Worm (Caenorhabditis elegans) whole organism, mixed stage, embryonic: ENCODE results near the gene abcf-3.

Experiments
- elt-1 ChIP-seq: sonication (generic microtip); optimal IDR thresholded peaks from 2 replicates; lab custom pipeline; 2017; ENCODE audit warnings: missing genetic modification characterization, mild to moderate bottlenecking, missing compliant biosample characterization, antibody characterized with exemption, moderate library complexity, borderline replicate concordance; ENCODE audit not compliant: insufficient read depth
- elt-3 ChIP-seq: fragments of 150-350 bp; optimal IDR thresholded peaks from 2 replicates; lab custom pipeline; 2014; ENCODE audit warnings: missing biosample characterization, missing genetic modification characterization
- flh-1 ChIP-seq: fragments of 200-800 bp; sonication (Bioruptor generic); optimal IDR thresholded peaks from 2 replicates; lab custom pipeline; 2018; ENCODE audit warnings: mild to moderate bottlenecking, missing genetic modification characterization, moderate library complexity, missing compliant biosample characterization
- hlh-1 ChIP-seq: fragments of 150-350 bp; optimal IDR thresholded peaks from 2 replicates; lab custom pipeline; 2014; ENCODE audit warnings: missing biosample characterization, missing genetic modification reagents, missing genetic modification characterization
- lin-13 ChIP-seq: fragments of 150-350 bp; optimal IDR thresholded peaks from 2 replicates; lab custom pipeline; 2014; ENCODE audit warnings: missing biosample characterization, missing genetic modification characterization
- nhr-237 ChIP-seq: fragments of 150-350 bp; optimal IDR thresholded peaks from 2 replicates; lab custom pipeline; 2014; ENCODE audit warnings: missing biosample characterization, missing genetic modification characterization
- nhr-28 ChIP-seq: fragments of 150-350 bp; optimal IDR thresholded peaks from 2 replicates; lab custom pipeline; 2014; ENCODE audit warnings: missing biosample characterization, missing genetic modification characterization
- nhr-76 ChIP-seq: sonication (generic microtip); optimal IDR thresholded peaks from 2 replicates; lab custom pipeline; 2017; ENCODE audit warnings: missing biosample characterization, missing genetic modification characterization
- snpc-4 ChIP-seq: fragments of 150-350 bp; optimal IDR thresholded peaks from 2 replicates; lab custom pipeline; 2014; ENCODE audit warnings: missing biosample characterization, missing genetic modification characterization
- sptf-1 ChIP-seq: sonication (generic microtip); optimal IDR thresholded peaks from 2 replicates; lab custom pipeline; 2017; ENCODE audit warnings: mild to moderate bottlenecking, missing genetic modification characterization, moderate library complexity, missing compliant biosample characterization
- unc-62 ChIP-seq: fragments of 150-350 bp; optimal IDR thresholded peaks from 2 replicates; lab custom pipeline; 2014; ENCODE audit warnings: missing biosample characterization, missing genetic modification reagents, missing genetic modification characterization
- ztf-11 ChIP-seq: fragments of 150-350 bp; optimal IDR thresholded peaks from 2 replicates; lab custom pipeline; 2014; ENCODE audit warnings: missing biosample characterization, missing genetic modification characterization

ce11 chrIII:6168497-6169227, 4.5 kb upstream of the abcf-3 start, which contains the start of gene efk-1:
- TF ChIP-seq nhr-28 (tag; lab: Kevin White, UChicago) (no peak), elt-3 (tag; lab: Kevin White, UChicago) (no peak), ztf-11 (tag; lab: Kevin White, UChicago) (no peak), elt-1 (no peak), sptf-1 (no peak), hlh-1 (no peak), lin-13 (tag; lab: Kevin White, UChicago) (no peak), nhr-237 (tag; lab: Kevin White, UChicago) (no peak), snpc-4 (no peak), unc-62 (GFP tag; lab: Kevin White, UChicago) (no peak), flh-1 (no peak), nhr-76 (tag; lab: Kevin White, UChicago) (no peak)
